Worm (Caenorhabditis elegans) whole organism, late embryonic: ENCODE results near the gene F16B4.2.

Source experiments
- ceh-14 ChIP-seq: sonication (generic microtip); optimal IDR thresholded peaks from 2 replicates; lab custom pipeline; 2016; ENCODE audit warnings: missing genotype, missing genetic modification characterization, missing compliant biosample characterization
- ceh-34 ChIP-seq: sonication (generic microtip); optimal IDR thresholded peaks from 2 replicates; lab custom pipeline; 2016; ENCODE audit warnings: mild to moderate bottlenecking, missing genetic modification characterization, missing compliant biosample characterization
- fkh-6 ChIP-seq: sonication (generic microtip); optimal IDR thresholded peaks from 2 replicates; lab custom pipeline; 2016; ENCODE audit warnings: missing genetic modification characterization, missing compliant biosample characterization
- mec-3 ChIP-seq: sonication (generic microtip); optimal IDR thresholded peaks from 2 replicates; lab custom pipeline; 2016; ENCODE audit warnings: borderline replicate concordance, missing genetic modification characterization, missing compliant biosample characterization
- nhr-11 ChIP-seq: fragments of 150-350 bp; optimal IDR thresholded peaks from 2 replicates; lab custom pipeline; 2014; ENCODE audit warnings: missing biosample characterization, missing genetic modification characterization
- pag-3 ChIP-seq: sonication (generic microtip); optimal IDR thresholded peaks from 2 replicates; lab custom pipeline; 2016; ENCODE audit warnings: missing compliant biosample characterization, missing genetic modification characterization, borderline replicate concordance
- tbx-2 ChIP-seq: sonication (generic microtip); optimal IDR thresholded peaks from 2 replicates; lab custom pipeline; 2016; ENCODE audit warnings: missing genetic modification characterization, missing compliant biosample characterization

ce11 chrV:1624340-1624739 lies 23.5 kb downstream of the F16B4.2 start, which contains the start of gene nhr-110:
- TF ChIP-seq ceh-34: no peak
- TF ChIP-seq tbx-2: no peak
- TF ChIP-seq nhr-11 (tag; lab: Kevin White, UChicago): no peak
- TF ChIP-seq pag-3 (tag; lab: Kevin White, UChicago): no peak
- no peak for TF ChIP-seq ceh-14 (tag; lab: Kevin White, UChicago)
- no peak for TF ChIP-seq mec-3 (tag; lab: Kevin White, UChicago)
- no peak for TF ChIP-seq fkh-6
